Worm (Caenorhabditis elegans): ENCODE data around the gene C27F2.6.

DNA sequence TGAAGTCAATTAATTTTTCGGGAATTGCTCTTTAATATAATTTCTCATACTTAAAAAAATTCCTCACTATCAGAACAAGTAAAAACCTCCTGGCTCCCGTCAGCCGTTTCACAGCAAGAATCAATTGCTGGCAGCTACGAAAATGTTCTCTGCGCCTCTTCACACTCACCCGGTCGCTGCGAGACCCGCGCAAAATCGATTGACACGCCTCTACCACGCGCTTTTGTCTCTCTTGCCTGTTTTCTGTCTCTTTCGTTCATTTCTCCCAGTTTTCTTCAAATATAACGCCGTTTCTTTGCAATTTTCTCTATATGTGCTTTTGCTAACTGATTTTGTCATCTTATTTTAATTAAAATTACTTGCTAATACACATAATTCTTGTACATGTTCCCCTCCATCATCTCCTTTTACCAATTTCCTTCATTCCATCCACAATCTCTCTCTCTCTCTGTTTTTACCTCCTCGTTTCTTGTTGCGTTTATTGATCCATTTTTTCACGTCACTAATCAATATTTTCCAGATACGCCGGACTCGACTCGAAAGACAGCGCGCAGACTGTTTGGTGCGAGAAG, 44.2 kb upstream of the C27F2.6 start, which contains the start of gene pcf-11:
- TF ChIP-seq ztf-26 (tag; optimal IDR thresholded peaks at IDR 0.05) (no peak), ceh-27 (GFP tag; optimal IDR thresholded peaks at IDR 0.05) (no peak), F49E8.2 (tag; optimal IDR thresholded peaks at IDR 0.05; ENCODE audit: insufficient read depth) (no peak)

All from whole organism, young adult.